Fruit fly (Drosophila melanogaster): ENCODE measurements around the gene CG12708.

The CG12708 gene

dm6 chrX:15643210-15643609, 32.1 kb upstream of the CG12708 start (continued):
- TF ChIP-seq CG34224 (GFP tag; IDR thresholded peaks at IDR 0.05; ENCODE audit: partially characterized antibody) (no peak), jumu (GFP tag; optimal IDR thresholded peaks at IDR 0.05) (no peak), CG6854 (GFP tag; optimal IDR thresholded peaks at IDR 0.05) (no peak), tna (GFP tag; IDR thresholded peaks at IDR 0.05; ENCODE audit: partially characterized antibody) (no peak)

dm6 chrX:15643922-15644321, 31.4 kb upstream of the CG12708 start, which contains the start of gene CG8117:
CG8117 (plus strand) TSS chrX:15644222.
- TF ChIP-seq odd (GFP tag; optimal IDR thresholded peaks at IDR 0.05) (no peak), Xrp1 (GFP tag; IDR thresholded peaks at IDR 0.05) (no peak), Doc3 (GFP tag; IDR thresholded peaks at IDR 0.05; ENCODE audit: partially characterized antibody) (no peak), CG11560 (tag; IDR thresholded peaks at IDR 0.05) (no peak), oc (tag; optimal IDR thresholded peaks at IDR 0.05) (no peak), Ssrp (tag; optimal IDR thresholded peaks at IDR 0.05) (no peak), amos (GFP tag; IDR thresholded peaks at IDR 0.05; ENCODE audit: partially characterized antibody) (no peak), CG13296 (GFP tag; optimal IDR thresholded peaks at IDR 0.05) (no peak), en (GFP tag; optimal IDR thresholded peaks at IDR 0.05) (no peak), lola (GFP tag; optimal IDR thresholded peaks at IDR 0.05) (no peak), CG11247 (GFP tag; IDR thresholded peaks at IDR 0.05) (no peak), al (GFP tag; IDR thresholded peaks at IDR 0.05) (no peak), CG16813 (GFP tag; IDR thresholded peaks at IDR 0.05; ENCODE audit: partially characterized antibody) (no peak), CG11398 (GFP tag; optimal IDR thresholded peaks at IDR 0.05) (no peak), CG13424 (tag; optimal IDR thresholded peaks at IDR 0.05) (no peak), CG12299 (tag; optimal IDR thresholded peaks at IDR 0.05) (no peak), Dref (GFP tag; IDR thresholded peaks at IDR 0.05) (no peak), unpg (GFP tag; optimal IDR thresholded peaks at IDR 0.05) (no peak), tin (GFP tag; optimal IDR thresholded peaks at IDR 0.05) (no peak)

dm6 chrX:15646792-15647191, 28.5 kb upstream of the CG12708 start:
- TF ChIP-seq CG7271 (tag; optimal IDR thresholded peaks at IDR 0.05) (peak; percentile 41), sens-2 (GFP tag; IDR thresholded peaks at IDR 0.05) (no peak), cad (GFP tag; optimal IDR thresholded peaks at IDR 0.05) (peak; percentile 92), twi (tag; optimal IDR thresholded peaks at IDR 0.05) (peak; percentile 52), Dp (GFP tag; optimal IDR thresholded peaks at IDR 0.05) (no peak), zen (tag; optimal IDR thresholded peaks at IDR 0.05) (peak; percentile 18), az2 (GFP tag; optimal IDR thresholded peaks at IDR 0.05) (no peak), CG15479 (GFP tag; optimal IDR thresholded peaks at IDR 0.05) (peak; percentile 86), tll (GFP tag; optimal IDR thresholded peaks at IDR 0.05) (peak in 1 of 2 experiments; percentile 99)

- TF ChIP-seq ro (GFP tag; IDR thresholded peaks at IDR 0.05) (no peak), CG8388 (GFP tag; optimal IDR thresholded peaks at IDR 0.05) (no peak), vnd (GFP tag; IDR thresholded peaks at IDR 0.05; ENCODE audit: partially characterized antibody) (peak; percentile 52; the same call in 2 of the 3 replicates), CG14860 (GFP tag; IDR thresholded peaks at IDR 0.05; ENCODE audit: partially characterized antibody) (peak; percentile 74), emc (GFP tag; optimal IDR thresholded peaks at IDR 0.05) (no peak), CG10565 (GFP tag; optimal IDR thresholded peaks at IDR 0.05) (no peak), CG7839 (tag; optimal IDR thresholded peaks at IDR 0.05) (no peak), CG15514 (GFP tag; optimal IDR thresholded peaks at IDR 0.05) (no peak), chm (GFP tag; IDR thresholded peaks at IDR 0.05) (no peak), fd102C (GFP tag; optimal IDR thresholded peaks at IDR 0.05) (no peak), hb (GFP tag; IDR thresholded peaks at IDR 0.05; ENCODE audit: partially characterized antibody) (peak; percentile 66; the same call in 2 of the 3 replicates), Scr (GFP tag; IDR thresholded peaks at IDR 0.05; ENCODE audit: partially characterized antibody) (peak; percentile 39; the same call in 1 of the 2 replicates), CG6791 (GFP tag; IDR thresholded peaks at IDR 0.05; ENCODE audit: partially characterized antibody) (peak; percentile 71; the same call in 2 of the 3 replicates), pros (GFP tag; optimal IDR thresholded peaks at IDR 0.05) (no peak), Hmr (GFP tag; optimal IDR thresholded peaks at IDR 0.05) (no peak)
Observed at dm6 chrX:15648180-15648579, 27.1 kb upstream of the CG12708 start.
